Fruit fly (Drosophila melanogaster) whole organism, adult: Measurements from ENCODE around the gene ERR.
A peak's percentile ranks its signal among the peaks of the same experiment; 100 is the strongest.

Experiments used
- CG12768 ChIP-seq: fragments of 200-800 bp; sonication (Bioruptor generic); optimal IDR thresholded peaks from 2 replicates; lab custom pipeline; 2017; ENCODE audit warnings: missing biosample characterization, missing genetic modification characterization, mild to moderate bottlenecking, moderate library complexity, missing genetic modification reagents
- CG33017 ChIP-seq: fragments of 200-800 bp; sonication (Bioruptor generic); optimal IDR thresholded peaks from 2 replicates; lab custom pipeline; 2018; ENCODE audit warnings: missing biosample characterization, mild to moderate bottlenecking, missing genetic modification characterization, moderate library complexity
- Clk ChIP-seq: fragments of 200-800 bp; sonication (Bioruptor generic); optimal IDR thresholded peaks from 2 replicates; lab custom pipeline; 2017; ENCODE audit warnings: missing biosample characterization, missing genetic modification characterization
- Mnt ChIP-seq: fragments of 200-800 bp; sonication (Bioruptor generic); optimal IDR thresholded peaks from 2 replicates; lab custom pipeline; 2016; ENCODE audit warnings: missing biosample characterization, mild to moderate bottlenecking, missing genetic modification characterization
- bab1 ChIP-seq: fragments of 200-800 bp; sonication (Bioruptor generic); optimal IDR thresholded peaks from 3 replicates; lab custom pipeline; 2019; ENCODE audit warnings: missing biosample characterization, mild to moderate bottlenecking, missing genetic modification characterization, moderate library complexity
- cnc ChIP-seq, 2 experiments: fragments of >200 bp; optimal IDR thresholded peaks; 2 replicates each; lab custom pipeline; 2017
- tj ChIP-seq: fragments of 200-800 bp; sonication (Bioruptor generic); optimal IDR thresholded peaks from 3 replicates; lab custom pipeline; 2017; ENCODE audit warnings: missing biosample characterization, mild to moderate bottlenecking, missing genetic modification characterization, moderate library complexity

DNA sequence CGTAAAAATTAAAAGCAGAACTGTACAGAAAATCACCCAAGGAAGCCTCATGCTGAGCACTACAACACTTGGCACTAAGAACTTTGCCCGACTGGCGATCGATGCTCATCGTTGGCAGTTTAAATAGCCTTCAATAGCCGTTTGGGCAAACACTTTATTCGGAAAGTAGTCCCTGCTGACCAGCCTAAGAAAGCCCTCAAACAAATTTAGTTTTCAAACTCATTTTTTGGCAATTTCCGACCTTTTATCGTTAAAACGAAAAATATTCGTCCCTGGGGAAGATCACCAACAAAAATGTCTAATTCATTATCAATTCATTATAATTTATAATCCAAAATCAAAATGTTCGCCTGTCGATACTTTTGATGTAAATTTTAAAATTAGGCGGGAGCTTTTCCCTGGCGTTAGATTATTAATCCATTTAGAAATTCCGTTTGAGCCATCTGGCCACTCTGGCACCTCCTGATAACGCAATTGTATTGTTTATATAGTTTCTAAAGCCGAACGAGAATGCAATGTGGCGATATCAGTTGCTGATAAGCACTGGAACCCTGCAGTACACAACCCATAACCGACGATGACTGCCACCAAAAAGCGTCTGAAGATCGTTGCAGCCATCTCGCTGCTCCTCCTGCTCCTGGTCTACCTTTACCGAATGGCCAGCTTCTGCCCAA lies 5.9 kb downstream of the ERR start, which contains the start of the genes mthl7 and Uxs:
- TF ChIP-seq Mnt (GFP tag; lab: Kevin White, UChicago) (peak; percentile 53), bab1 (GFP tag; lab: Kevin White, UChicago) (peak; percentile 32), tj (no peak), CG12768 (GFP tag; lab: Kevin White, UChicago) (no peak), CG33017 (no peak), Clk (no peak), cnc (optimal IDR thresholded peaks at IDR 0.05; lab: Kevin White, UChicago) (no peak)
